Worm (Caenorhabditis elegans) whole organism, late embryonic: ENCODE results near the gene F08F3.6.

Experiments
- ceh-19 ChIP-seq: fragments of 200-800 bp; sonication (Bioruptor generic); optimal IDR thresholded peaks from 2 replicates; lab custom pipeline; 2018; ENCODE audit warnings: mild to moderate bottlenecking, missing genetic modification characterization, missing compliant biosample characterization
- ceh-45 ChIP-seq: fragments of 200-800 bp; sonication (Bioruptor generic); IDR thresholded peaks from 2 replicates; pipeline ENCODE4 v1.3.6; 2022; ENCODE audit warnings: missing genetic modification reagents, missing genetic modification characterization, missing compliant biosample characterization
- ceh-6 ChIP-seq: fragments of 200-800 bp; sonication (Bioruptor generic); optimal IDR thresholded peaks from 2 replicates; lab custom pipeline; 2018; ENCODE audit warnings: mild to moderate bottlenecking, missing genetic modification characterization, missing compliant biosample characterization
- gmeb-2 ChIP-seq: sonication (generic microtip); optimal IDR thresholded peaks from 2 replicates; lab custom pipeline; 2016; ENCODE audit warnings: missing genetic modification characterization, inconsistent platforms, missing compliant biosample characterization
- hlh-13 ChIP-seq: fragments of 200-800 bp; sonication (Bioruptor generic); optimal IDR thresholded peaks from 2 replicates; lab custom pipeline; 2018; ENCODE audit warnings: mild to moderate bottlenecking, missing genetic modification characterization, missing compliant biosample characterization
- pag-3 ChIP-seq: sonication (generic microtip); optimal IDR thresholded peaks from 2 replicates; lab custom pipeline; 2016; ENCODE audit warnings: missing compliant biosample characterization, missing genetic modification characterization, borderline replicate concordance

ce11 chrV:5368792-5369191, 51.1 kb downstream of the F08F3.6 start, which contains the start of gene T09D3.9:
- TF ChIP-seq gmeb-2 (tag; lab: Kevin White, UChicago) (no peak), ceh-6 (GFP tag; lab: Kevin White, UChicago) (no peak), hlh-13 (GFP tag; lab: Kevin White, UChicago) (no peak), ceh-45 (GFP tag; lab: Robert Waterston, UW) (no peak), ceh-19 (no peak), pag-3 (tag; lab: Kevin White, UChicago) (no peak)
